Worm (Caenorhabditis elegans): ENCODE results near the gene sra-1.

- no peak for TF ChIP-seq nhr-28 (tag; optimal IDR thresholded peaks at IDR 0.05)
- no peak for TF ChIP-seq lin-32 (GFP tag; optimal IDR thresholded peaks at IDR 0.05)
- TF ChIP-seq unc-62 (GFP tag; optimal IDR thresholded peaks at IDR 0.05): no peak
- no peak for TF ChIP-seq mep-1 (tag; optimal IDR thresholded peaks at IDR 0.05)
Observed at ce11 chrII:9522986-9523385, 1.5 kb upstream of the sra-1 start, which contains the start of gene AH6.17.

All from whole organism, mixed stage, embryonic.